Fruit fly (Drosophila melanogaster) whole organism, embryonic: ENCODE data around the gene MTF-1.

ENCODE experiments used
- Aef1 ChIP-seq: fragments of 200-800 bp; sonication (Bioruptor generic); IDR thresholded peaks from 3 replicates; pipeline ENCODE4 v1.3.6; 2022; ENCODE audit warnings: missing biosample characterization, missing genetic modification characterization
- CG10147 ChIP-seq: fragments of 200-800 bp; sonication (Bioruptor generic); optimal IDR thresholded peaks from 2 replicates; lab custom pipeline; 2019; ENCODE audit warnings: missing biosample characterization, mild to moderate bottlenecking, missing genetic modification characterization, moderate library complexity
- CG10366 ChIP-seq: fragments of 200-800 bp; sonication (Bioruptor generic); IDR thresholded peaks from 2 replicates; pipeline ENCODE4 v1.3.6; 2022; ENCODE audit warnings: missing biosample characterization, missing genetic modification characterization
- CG12769 ChIP-seq: fragments of 200-800 bp; sonication (Bioruptor generic); optimal IDR thresholded peaks from 2 replicates; lab custom pipeline; 2019; ENCODE audit warnings: missing biosample characterization, mild to moderate bottlenecking, missing genetic modification characterization, moderate library complexity
- CG13424 ChIP-seq: fragments of 200-800 bp; sonication (Bioruptor generic); optimal IDR thresholded peaks from 2 replicates; lab custom pipeline; 2019; ENCODE audit warnings: missing biosample characterization, mild to moderate bottlenecking, missing genetic modification characterization, moderate library complexity
- CG13624 ChIP-seq: fragments of 200-800 bp; sonication (Bioruptor generic); optimal IDR thresholded peaks from 2 replicates; lab custom pipeline; 2016; ENCODE audit warnings: missing biosample characterization, missing genetic modification characterization
- CG14014 ChIP-seq: fragments of 200-800 bp; sonication (Bioruptor generic); IDR thresholded peaks from 2 replicates; pipeline ENCODE4 v1.3.6; 2022; ENCODE audit warnings: missing biosample characterization, missing genetic modification characterization
- CG14860 ChIP-seq: fragments of 200-800 bp; sonication (Bioruptor generic); IDR thresholded peaks from 3 replicates; pipeline ENCODE4 v1.3.6; 2022; ENCODE audit warnings: missing biosample characterization, missing genetic modification characterization; ENCODE audit not compliant: partially characterized antibody
- CG15601 ChIP-seq: fragments of 200-800 bp; sonication (Bioruptor generic); optimal IDR thresholded peaks from 3 replicates; lab custom pipeline; 2019; ENCODE audit warnings: missing biosample characterization, mild to moderate bottlenecking, missing genetic modification characterization, moderate library complexity
- CG18599 ChIP-seq: fragments of 200-800 bp; sonication (Bioruptor generic); optimal IDR thresholded peaks from 3 replicates; lab custom pipeline; 2017; ENCODE audit warnings: missing biosample characterization, missing genetic modification characterization, mild to moderate bottlenecking, moderate library complexity, missing genetic modification reagents
- CG2889 ChIP-seq: fragments of 200-800 bp; sonication (Bioruptor generic); IDR thresholded peaks from 3 replicates; pipeline ENCODE4 v1.3.6; 2022; ENCODE audit warnings: missing biosample characterization, missing genetic modification characterization
- CG30403 ChIP-seq: fragments of 200-800 bp; sonication (Bioruptor generic); optimal IDR thresholded peaks from 3 replicates; lab custom pipeline; 2016; ENCODE audit warnings: missing biosample characterization, missing genetic modification characterization
- CG3726 ChIP-seq: fragments of 200-800 bp; sonication (Bioruptor generic); IDR thresholded peaks from 3 replicates; pipeline ENCODE4, ENCODE4 v1.3.6; 2022; ENCODE audit warnings: missing biosample characterization, missing genetic modification characterization
- CG6683 ChIP-seq: fragments of 200-800 bp; sonication (Bioruptor generic); optimal IDR thresholded peaks from 2 replicates; lab custom pipeline; 2017; ENCODE audit warnings: missing biosample characterization, mild to moderate bottlenecking, missing genetic modification characterization, missing genetic modification reagents
- CG6689 ChIP-seq: fragments of 200-800 bp; sonication (Bioruptor generic); IDR thresholded peaks from 2 replicates; pipeline ENCODE4 v1.3.6; 2022; ENCODE audit warnings: missing biosample characterization, missing genetic modification characterization
- CG6854 ChIP-seq: fragments of 200-800 bp; sonication (Bioruptor generic); optimal IDR thresholded peaks from 3 replicates; lab custom pipeline; 2017; ENCODE audit warnings: missing biosample characterization, mild to moderate bottlenecking, missing genetic modification characterization
- CG8388 ChIP-seq: fragments of 200-800 bp; sonication (Bioruptor generic); optimal IDR thresholded peaks from 2 replicates; lab custom pipeline; 2019; ENCODE audit warnings: missing biosample characterization, mild to moderate bottlenecking, missing genetic modification characterization, moderate library complexity
- CG8924 ChIP-seq: fragments of 200-800 bp; optimal IDR thresholded peaks from 3 replicates; lab custom pipeline; 2019; ENCODE audit warnings: missing biosample characterization, mild to moderate bottlenecking, missing genetic modification characterization, moderate library complexity
- CG9727 ChIP-seq: fragments of 200-800 bp; sonication (Bioruptor generic); optimal IDR thresholded peaks from 3 replicates; lab custom pipeline; 2017; ENCODE audit warnings: missing biosample characterization, mild to moderate bottlenecking, missing genetic modification characterization
- CoRest ChIP-seq: fragments of 200-800 bp; sonication (Bioruptor generic); optimal IDR thresholded peaks from 3 replicates; lab custom pipeline; 2018; ENCODE audit warnings: missing biosample characterization, mild to moderate bottlenecking, missing genetic modification characterization, moderate library complexity
- CrebB ChIP-seq: fragments of 200-800 bp; sonication (Bioruptor generic); optimal IDR thresholded peaks from 3 replicates; lab custom pipeline; 2018; ENCODE audit warnings: missing biosample characterization, mild to moderate bottlenecking, missing genetic modification characterization
- Doc3 ChIP-seq: fragments of 200-800 bp; sonication (Bioruptor generic); IDR thresholded peaks from 3 replicates; pipeline ENCODE4 v1.3.6; 2022; ENCODE audit warnings: missing biosample characterization, missing genetic modification characterization; ENCODE audit not compliant: partially characterized antibody
- Drgx ChIP-seq: fragments of 200-800 bp; sonication (Bioruptor generic); IDR thresholded peaks from 2 replicates; pipeline ENCODE4 v1.3.6; 2022; ENCODE audit warnings: missing biosample characterization, missing genetic modification characterization
- E2f2 ChIP-seq: fragments of 200-800 bp; sonication (Bioruptor generic); IDR thresholded peaks from 2 replicates; pipeline ENCODE4 v1.3.6; 2022; ENCODE audit warnings: missing biosample characterization, missing genetic modification characterization
- Fer1 ChIP-seq: fragments of 200-800 bp; sonication (Bioruptor generic); optimal IDR thresholded peaks from 2 replicates; lab custom pipeline; 2017; ENCODE audit warnings: missing biosample characterization, mild to moderate bottlenecking, missing genetic modification characterization
- Fer3 ChIP-seq: fragments of 200-800 bp; sonication (Bioruptor generic); optimal IDR thresholded peaks from 2 replicates; lab custom pipeline; 2018; ENCODE audit warnings: missing biosample characterization, mild to moderate bottlenecking, missing genetic modification characterization, moderate library complexity
- Gug ChIP-seq: fragments of 200-800 bp; sonication (Bioruptor generic); IDR thresholded peaks from 4 replicates; pipeline ENCODE4 v1.3.6; 2022; ENCODE audit warnings: missing biosample characterization, missing genetic modification characterization
- Hey ChIP-seq: fragments of 200-800 bp; sonication (Bioruptor generic); optimal IDR thresholded peaks from 3 replicates; lab custom pipeline; 2018; ENCODE audit warnings: missing biosample characterization, mild to moderate bottlenecking, missing genetic modification characterization
- Hmx ChIP-seq: fragments of 200-800 bp; sonication (Bioruptor generic); optimal IDR thresholded peaks from 2 replicates; lab custom pipeline; 2016; ENCODE audit warnings: missing biosample characterization, missing genetic modification characterization
- Hr51 ChIP-seq, 2 experiments: fragments of 200-800 bp; sonication (Bioruptor generic); optimal IDR thresholded peaks; 2 replicates in 1 of 2; 3 replicates in 1 of 2; lab custom pipeline; 2016 to 2018; ENCODE audit warnings: missing biosample characterization in 2 of 2, missing genetic modification characterization in 2 of 2, mild to moderate bottlenecking in 1 of 2, moderate library complexity in 1 of 2
- Lim3 ChIP-seq: fragments of 200-800 bp; sonication (Bioruptor generic); IDR thresholded peaks from 2 replicates; pipeline ENCODE4 v1.3.6; 2022; ENCODE audit warnings: missing biosample characterization, missing genetic modification characterization
- Max ChIP-seq: fragments of 200-800 bp; sonication (Bioruptor generic); optimal IDR thresholded peaks from 2 replicates; lab custom pipeline; 2016; ENCODE audit warnings: missing biosample characterization, mild to moderate bottlenecking, missing genetic modification characterization
- Med ChIP-seq: fragments of 200-800 bp; sonication (Bioruptor generic); peaks from one replicate; lab custom pipeline; 2016; ENCODE audit warnings: missing biosample characterization, missing genetic modification characterization, mild to moderate bottlenecking, inconsistent platforms, moderate library complexity
- Mes4 ChIP-seq: fragments of 200-800 bp; sonication (Bioruptor generic); optimal IDR thresholded peaks from 2 replicates; lab custom pipeline; 2016; ENCODE audit warnings: missing biosample characterization, missing genetic modification characterization
- NfI ChIP-seq: fragments of 200-800 bp; sonication (Bioruptor generic); optimal IDR thresholded peaks from 3 replicates; lab custom pipeline; 2018; ENCODE audit warnings: missing biosample characterization, mild to moderate bottlenecking, missing genetic modification characterization, moderate library complexity
- Scr ChIP-seq: fragments of 200-800 bp; sonication (Bioruptor generic); IDR thresholded peaks from 2 replicates; pipeline ENCODE4 v1.3.6; 2022; ENCODE audit warnings: missing biosample characterization, missing genetic modification characterization; ENCODE audit not compliant: partially characterized antibody
- Tbp ChIP-seq: fragments of >200 bp; optimal IDR thresholded peaks from 2 replicates; lab custom pipeline; 2018; ENCODE audit warnings: missing biosample characterization, missing genetic modification characterization
- bsh ChIP-seq, 2 experiments: fragments of 200-800 bp; sonication (Bioruptor generic); optimal IDR thresholded peaks; 2 replicates each; lab custom pipeline; 2017 to 2018; ENCODE audit warnings: mild to moderate bottlenecking in 2 of 2, missing biosample characterization in 2 of 2, missing genetic modification characterization in 2 of 2, moderate library complexity in 1 of 2
- corto ChIP-seq: fragments of 200-800 bp; sonication (Bioruptor generic); optimal IDR thresholded peaks from 2 replicates; lab custom pipeline; 2016; ENCODE audit warnings: missing biosample characterization, mild to moderate bottlenecking, missing genetic modification characterization, moderate library complexity
- dmrt99B ChIP-seq: fragments of 200-800 bp; sonication (Bioruptor generic); optimal IDR thresholded peaks from 2 replicates; lab custom pipeline; 2018; ENCODE audit warnings: missing biosample characterization, mild to moderate bottlenecking, missing genetic modification characterization, moderate library complexity
- gcm ChIP-seq: fragments of 200-800 bp; sonication (Bioruptor generic); optimal IDR thresholded peaks from 2 replicates; lab custom pipeline; 2019; ENCODE audit warnings: missing biosample characterization, mild to moderate bottlenecking, missing genetic modification characterization, moderate library complexity
- gsb-n ChIP-seq: fragments of 200-800 bp; sonication (Bioruptor generic); optimal IDR thresholded peaks from 3 replicates; lab custom pipeline; 2018; ENCODE audit warnings: missing biosample characterization, mild to moderate bottlenecking, missing genetic modification characterization
- nau ChIP-seq: fragments of 200-800 bp; sonication (Bioruptor generic); optimal IDR thresholded peaks from 3 replicates; lab custom pipeline; 2017; ENCODE audit warnings: missing biosample characterization, mild to moderate bottlenecking, missing genetic modification characterization, missing genetic modification reagents
- nmo ChIP-seq: fragments of 200-800 bp; sonication (Bioruptor generic); optimal IDR thresholded peaks from 2 replicates; lab custom pipeline; 2018; ENCODE audit warnings: missing biosample characterization, mild to moderate bottlenecking, missing genetic modification characterization, moderate library complexity
- odd ChIP-seq: fragments of 200-800 bp; sonication (Bioruptor generic); optimal IDR thresholded peaks from 2 replicates; lab custom pipeline; 2017; ENCODE audit warnings: missing biosample characterization, mild to moderate bottlenecking, missing genetic modification characterization
- phol ChIP-seq: fragments of 200-800 bp; sonication (Bioruptor generic); optimal IDR thresholded peaks from 3 replicates; lab custom pipeline; 2018; ENCODE audit warnings: missing biosample characterization, mild to moderate bottlenecking, missing genetic modification characterization, moderate library complexity
- ranshi ChIP-seq: fragments of 200-800 bp; sonication (Bioruptor generic); IDR thresholded peaks from 2 replicates; pipeline ENCODE4 v1.3.6; 2022; ENCODE audit warnings: missing biosample characterization, missing genetic modification characterization
- sob ChIP-seq: fragments of 200-800 bp; sonication (Bioruptor generic); IDR thresholded peaks from 2 replicates; pipeline ENCODE4 v1.3.6; 2022; ENCODE audit warnings: missing biosample characterization, missing genetic modification characterization
- stwl ChIP-seq: fragments of 200-800 bp; sonication (Bioruptor generic); optimal IDR thresholded peaks from 3 replicates; lab custom pipeline; 2018; ENCODE audit warnings: missing biosample characterization, mild to moderate bottlenecking, missing genetic modification characterization, moderate library complexity
- zf30C ChIP-seq: fragments of 200-800 bp; sonication (Bioruptor generic); optimal IDR thresholded peaks from 3 replicates; lab custom pipeline; 2018; ENCODE audit warnings: missing biosample characterization, mild to moderate bottlenecking, missing genetic modification characterization

MTF-1 gene

dm6 chr3L:9424528-9424911 lies 5.6 kb upstream of the MTF-1 start (continued):
- TF ChIP-seq Aef1 (no peak), CG8388 (GFP tag; lab: Kevin White, UChicago) (peak; percentile 52), CG3726 (GFP tag; lab: Robert Waterston, UW) (no peak), stwl (tag; lab: Kevin White, UChicago) (peak; percentile 39), CG2889 (GFP tag; lab: Robert Waterston, UW) (no peak), Gug (GFP tag; lab: Robert Waterston, UW) (no peak; the same call in 3 of the 4 replicates), Drgx (GFP tag; lab: Robert Waterston, UW) (no peak), Scr (GFP tag; lab: Robert Waterston, UW) (no peak), CG12769 (no peak), sob (no peak), nau (GFP tag; lab: Kevin White, UChicago) (no peak), CG10366 (peak; percentile 80), CG18599 (GFP tag; lab: Kevin White, UChicago) (peak; percentile 47), CG14014 (GFP tag; lab: Robert Waterston, UW) (peak; percentile 37; the same call in 1 of the 2 replicates), nmo (GFP tag; lab: Kevin White, UChicago) (peak; percentile 1), Lim3 (no peak), Fer1 (GFP tag; lab: Kevin White, UChicago) (peak; percentile 43), CG6683 (GFP tag; lab: Kevin White, UChicago) (peak; percentile 33), Hey (no peak), phol (tag; lab: Kevin White, UChicago) (peak; percentile 32), CG6689 (GFP tag; lab: Robert Waterston, UW) (no peak), NfI (peak; percentile 10), corto (no peak), CG13424 (peak; percentile 65), Med (GFP tag; lab: Kevin White, UChicago) (peak; percentile 62), Fer3 (tag; lab: Kevin White, UChicago) (peak; percentile 57), zf30C (GFP tag; lab: Kevin White, UChicago) (no peak), ranshi (0 out of 2 replicates have a peak, but pooled peaks have one; percentile 7), Mes4 (GFP tag; lab: Kevin White, UChicago) (no peak), CG14860 (GFP tag; lab: Robert Waterston, UW) (no peak), Max (GFP tag; lab: Kevin White, UChicago) (peak; percentile 4), Tbp (GFP tag; lab: Kevin White, UChicago) (no peak), Hr51 (GFP tag; optimal IDR thresholded peaks at IDR 0.05; lab: Kevin White, UChicago) (peak in 1 of 2 experiments; percentile 71), CoRest (peak; percentile 32), CG15601 (peak; percentile 39), CG9727 (peak; percentile 48), gcm (peak; percentile 33), CrebB (tag; lab: Kevin White, UChicago) (peak; percentile 21), CG8924 (tag; lab: Kevin White, UChicago) (peak; percentile 64), Doc3 (GFP tag; lab: Robert Waterston, UW) (no peak), bsh (GFP tag; optimal IDR thresholded peaks at IDR 0.05; lab: Kevin White, UChicago) (peak in 1 of 2 experiments; percentile 61), E2f2 (GFP tag; lab: Robert Waterston, UW) (peak; percentile 23; the same call in 1 of the 2 replicates), CG6854 (GFP tag; lab: Kevin White, UChicago) (peak; percentile 18), odd (GFP tag; lab: Kevin White, UChicago) (peak; percentile 42), gsb-n (peak; percentile 45), CG13624 (no peak), dmrt99B (tag; lab: Kevin White, UChicago) (peak; percentile 23), Hmx (GFP tag; lab: Kevin White, UChicago) (peak; percentile 1), CG10147 (GFP tag; lab: Kevin White, UChicago) (peak; percentile 22), CG30403 (GFP tag; lab: Kevin White, UChicago) (peak; percentile 28)
